Worm (Caenorhabditis elegans) whole organism, young adult: ENCODE results near the gene rpl-25.1.

Source experiments
- B0336.3 ChIP-seq: fragments of 200-800 bp; sonication (Bioruptor generic); IDR thresholded peaks from 2 replicates; pipeline ENCODE4 v1.3.6; 2022; ENCODE audit warnings: missing genetic modification characterization, missing compliant biosample characterization
- C06A6.2 ChIP-seq: fragments of 200-800 bp; sonication (Bioruptor generic); conservative IDR thresholded peaks from 2 replicates; pipeline ENCODE4 v1.3.6; 2022; ENCODE audit warnings: missing genetic modification characterization, missing compliant biosample characterization
- D2030.7 ChIP-seq: fragments of 200-800 bp; sonication (Bioruptor generic); IDR thresholded peaks from 2 replicates; pipeline ENCODE4 v1.3.6; 2022; ENCODE audit warnings: missing genetic modification reagents, missing genetic modification characterization, missing compliant biosample characterization
- F23B12.7 ChIP-seq: sonication (generic microtip); optimal IDR thresholded peaks from 2 replicates; lab custom pipeline; 2017; ENCODE audit warnings: missing genetic modification characterization, mild to moderate bottlenecking, missing compliant biosample characterization, antibody characterized with exemption, moderate library complexity; ENCODE audit not compliant: insufficient read depth
- F49E8.2 ChIP-seq: sonication (generic microtip); optimal IDR thresholded peaks from 3 replicates; lab custom pipeline; 2017; ENCODE audit warnings: missing genetic modification characterization, mild to moderate bottlenecking, missing compliant biosample characterization, antibody characterized with exemption, moderate library complexity; ENCODE audit not compliant: insufficient read depth
- F57A8.1 ChIP-seq: fragments of 200-800 bp; sonication (Bioruptor generic); optimal IDR thresholded peaks from 2 replicates; lab custom pipeline; 2018; ENCODE audit warnings: mild to moderate bottlenecking, missing genetic modification characterization, moderate library complexity, missing compliant biosample characterization
- K11D2.4 ChIP-seq: fragments of 200-800 bp; sonication (Bioruptor generic); IDR thresholded peaks from 2 replicates; pipeline ENCODE4 v1.3.6; 2022; ENCODE audit warnings: missing genetic modification reagents, missing genetic modification characterization, missing compliant biosample characterization
- Y53G8AR.9 ChIP-seq: fragments of 200-800 bp; sonication (Bioruptor generic); conservative IDR thresholded peaks from 2 replicates; pipeline ENCODE4 v1.3.6; 2022; ENCODE audit warnings: missing genetic modification reagents, missing genetic modification characterization, missing compliant biosample characterization
- Y79H2A.3 ChIP-seq: fragments of 200-800 bp; sonication (Bioruptor generic); conservative IDR thresholded peaks from 2 replicates; pipeline ENCODE4 v1.3.6; 2022; ENCODE audit warnings: missing genetic modification reagents, missing genetic modification characterization, missing compliant biosample characterization
- Y95B8A.8 ChIP-seq: fragments of 200-800 bp; sonication (Bioruptor generic); IDR thresholded peaks from 2 replicates; pipeline ENCODE4 v1.3.6; 2022; ENCODE audit warnings: missing genetic modification reagents, missing genetic modification characterization, missing compliant biosample characterization
- ZK185.1 ChIP-seq: sonication (generic microtip); optimal IDR thresholded peaks from 2 replicates; lab custom pipeline; 2016; ENCODE audit warnings: mild to moderate bottlenecking, missing genetic modification characterization, missing compliant biosample characterization; ENCODE audit not compliant: poor library complexity, severe bottlenecking
- akir-1 ChIP-seq: fragments of 200-800 bp; sonication (Bioruptor generic); optimal IDR thresholded peaks from 2 replicates; lab custom pipeline; 2018; ENCODE audit warnings: mild to moderate bottlenecking, missing genetic modification characterization, moderate library complexity, missing compliant biosample characterization
- ama-1 ChIP-seq, 3 experiments: fragments of 150-350 bp in 1 of 3; sonication (generic microtip) in 2 of 3; optimal IDR thresholded peaks; 2 replicates each; lab custom pipeline; 2014 to 2018; ENCODE audit warnings: missing biosample characterization in 2 of 3, missing genetic modification characterization in 2 of 3, missing genetic modification reagents in 2 of 3
- cebp-2 ChIP-seq: fragments of 200-800 bp; sonication (Bioruptor generic); IDR thresholded peaks from 2 replicates; pipeline ENCODE4 v1.3.6; 2022; ENCODE audit warnings: missing genetic modification characterization, missing compliant biosample characterization
- ceh-40 ChIP-seq: fragments of 200-800 bp; sonication (Bioruptor generic); IDR thresholded peaks from 2 replicates; pipeline ENCODE4 v1.3.6; 2022; ENCODE audit warnings: missing genetic modification characterization, missing compliant biosample characterization
- ceh-79 ChIP-seq: sonication (generic microtip); optimal IDR thresholded peaks from 2 replicates; lab custom pipeline; 2017; ENCODE audit warnings: mild to moderate bottlenecking, missing genetic modification characterization, missing compliant biosample characterization
- dpl-1 ChIP-seq: fragments of 150-350 bp; optimal IDR thresholded peaks from 2 replicates; lab custom pipeline; 2014; ENCODE audit warnings: missing biosample characterization, missing genetic modification reagents, missing genetic modification characterization
- efl-1 ChIP-seq: fragments of 150-350 bp; optimal IDR thresholded peaks from 2 replicates; lab custom pipeline; 2014; ENCODE audit warnings: missing biosample characterization, missing genetic modification reagents, missing genetic modification characterization
- egl-18 ChIP-seq: fragments of 200-800 bp; sonication (Bioruptor generic); IDR thresholded peaks from 2 replicates; pipeline ENCODE4 v1.3.6; 2022; ENCODE audit warnings: missing genetic modification reagents, missing genetic modification characterization, missing compliant biosample characterization
- ekl-4 ChIP-seq: fragments of 200-800 bp; sonication (Bioruptor generic); IDR thresholded peaks from 2 replicates; pipeline ENCODE4 v1.3.6; 2022; ENCODE audit warnings: missing genetic modification reagents, missing genetic modification characterization, missing compliant biosample characterization
- hlh-12 ChIP-seq: sonication (generic microtip); optimal IDR thresholded peaks from 2 replicates; lab custom pipeline; 2016; ENCODE audit warnings: missing genetic modification characterization, missing compliant biosample characterization
- hmg-1.2 ChIP-seq: fragments of 200-800 bp; sonication (Bioruptor generic); IDR thresholded peaks from 2 replicates; pipeline ENCODE4 v1.3.6; 2022; ENCODE audit warnings: missing genetic modification reagents, missing genetic modification characterization, missing compliant biosample characterization
- hmg-20 ChIP-seq: fragments of 200-800 bp; sonication (Bioruptor generic); IDR thresholded peaks from 2 replicates; pipeline ENCODE4 v1.3.6; 2022; ENCODE audit warnings: missing genetic modification reagents, missing genetic modification characterization, missing compliant biosample characterization
- lag-1 ChIP-seq: fragments of 200-800 bp; sonication (Bioruptor generic); IDR thresholded peaks from 2 replicates; pipeline ENCODE4 v1.3.6; 2022; ENCODE audit warnings: missing genetic modification reagents, missing genetic modification characterization, missing compliant biosample characterization
- lin-35 ChIP-seq, 3 experiments: fragments of 150-350 bp in 2 of 3; sonication (generic microtip) in 1 of 3; optimal IDR thresholded peaks; 2 replicates each; lab custom pipeline; 2014 to 2018; ENCODE audit warnings: missing biosample characterization in 3 of 3, missing genetic modification characterization in 3 of 3, missing genetic modification reagents in 3 of 3
- lin-40 ChIP-seq: sonication (generic microtip); optimal IDR thresholded peaks from 2 replicates; lab custom pipeline; 2016; ENCODE audit warnings: missing genetic modification characterization, mild to moderate bottlenecking, missing compliant biosample characterization, missing genotype, missing genetic modification reagents
- lir-1 ChIP-seq: fragments of 200-800 bp; sonication (Bioruptor generic); conservative IDR thresholded peaks from 2 replicates; pipeline ENCODE4 v1.3.6; 2022; ENCODE audit warnings: missing genetic modification reagents, missing genetic modification characterization, missing compliant biosample characterization
- lsl-1 ChIP-seq: fragments of 200-800 bp; sonication (Bioruptor generic); optimal IDR thresholded peaks from 2 replicates; lab custom pipeline; 2018; ENCODE audit warnings: mild to moderate bottlenecking, missing genetic modification characterization, moderate library complexity, missing compliant biosample characterization
- lsy-27 ChIP-seq: sonication (generic microtip); optimal IDR thresholded peaks from 2 replicates; lab custom pipeline; 2017; ENCODE audit warnings: missing genetic modification characterization, mild to moderate bottlenecking, missing compliant biosample characterization, antibody characterized with exemption, missing genotype, borderline replicate concordance; ENCODE audit not compliant: insufficient read depth
- madf-3 ChIP-seq: fragments of 200-800 bp; sonication (Bioruptor generic); IDR thresholded peaks from 2 replicates; pipeline ENCODE4 v1.3.6; 2022; ENCODE audit warnings: missing genetic modification reagents, missing genetic modification characterization, missing compliant biosample characterization
- madf-8 ChIP-seq: fragments of 200-800 bp; sonication (Bioruptor generic); conservative IDR thresholded peaks from 2 replicates; pipeline ENCODE4 v1.3.6; 2022; ENCODE audit warnings: missing genetic modification reagents, missing genetic modification characterization, missing compliant biosample characterization
- nfya-2 ChIP-seq: fragments of 200-800 bp; sonication (Bioruptor generic); IDR thresholded peaks from 2 replicates; pipeline ENCODE4 v1.3.6; 2022; ENCODE audit warnings: missing genetic modification reagents, missing genetic modification characterization, missing compliant biosample characterization
- nhr-120 ChIP-seq: fragments of 200-800 bp; sonication (Bioruptor generic); IDR thresholded peaks from 2 replicates; pipeline ENCODE4 v1.3.6; 2022; ENCODE audit warnings: missing genetic modification characterization, missing compliant biosample characterization
- pbrm-1 ChIP-seq: fragments of 200-800 bp; sonication (Bioruptor generic); IDR thresholded peaks from 2 replicates; pipeline ENCODE4 v1.3.6; 2022; ENCODE audit warnings: missing genetic modification reagents, missing genetic modification characterization, missing compliant biosample characterization
- pha-4 ChIP-seq: fragments of 150-350 bp; sonication (generic microtip); optimal IDR thresholded peaks from 2 replicates; lab custom pipeline; 2014; ENCODE audit warnings: missing biosample characterization, missing genetic modification reagents, missing genetic modification characterization
- repo-1 ChIP-seq: sonication (generic microtip); optimal IDR thresholded peaks from 2 replicates; lab custom pipeline; 2017; ENCODE audit warnings: mild to moderate bottlenecking, missing genetic modification characterization, missing compliant biosample characterization
- rpc-1 ChIP-seq, 2 experiments: fragments of 150-350 bp in 1 of 2; sonication (generic microtip) in 1 of 2; optimal IDR thresholded peaks; 2 replicates each; lab custom pipeline; 2014 to 2018; ENCODE audit warnings: missing biosample characterization in 1 of 2, missing genetic modification characterization in 1 of 2, missing genetic modification reagents in 1 of 2, missing genotype in 1 of 2
- snpc-1.1 ChIP-seq: sonication (generic microtip); optimal IDR thresholded peaks from 2 replicates; lab custom pipeline; 2017; ENCODE audit warnings: missing genetic modification characterization, mild to moderate bottlenecking, missing compliant biosample characterization, antibody characterized with exemption, moderate library complexity, missing genotype, missing genetic modification reagents; ENCODE audit not compliant: insufficient read depth
- snpc-3.4 ChIP-seq: sonication (generic microtip); optimal IDR thresholded peaks from 2 replicates; lab custom pipeline; 2017; ENCODE audit warnings: missing genetic modification characterization, mild to moderate bottlenecking, missing compliant biosample characterization, antibody characterized with exemption, moderate library complexity, missing genotype, missing genetic modification reagents
- tbx-9 ChIP-seq: sonication (generic microtip); optimal IDR thresholded peaks from 2 replicates; lab custom pipeline; 2016; ENCODE audit warnings: borderline replicate concordance, missing genetic modification characterization, inconsistent platforms, missing compliant biosample characterization
- tlf-1 ChIP-seq: fragments of 200-800 bp; sonication (Bioruptor generic); optimal IDR thresholded peaks from 2 replicates; lab custom pipeline; 2018; ENCODE audit warnings: mild to moderate bottlenecking, missing genetic modification characterization, missing compliant biosample characterization
- unc-62 ChIP-seq: fragments of 150-350 bp; optimal IDR thresholded peaks from 2 replicates; lab custom pipeline; 2014; ENCODE audit warnings: missing biosample characterization, missing genetic modification reagents, missing genetic modification characterization
- zfh-2 ChIP-seq: fragments of 200-800 bp; sonication (Bioruptor generic); conservative IDR thresholded peaks from 2 replicates; pipeline ENCODE4 v1.3.6; 2022; ENCODE audit warnings: missing genetic modification reagents, missing genetic modification characterization, missing compliant biosample characterization
- ztf-26 ChIP-seq: sonication (generic microtip); optimal IDR thresholded peaks from 2 replicates; lab custom pipeline; 2017; ENCODE audit warnings: missing genetic modification characterization, missing compliant biosample characterization
- ztf-28 ChIP-seq: fragments of 200-800 bp; sonication (Bioruptor generic); IDR thresholded peaks from 2 replicates; pipeline ENCODE4 v1.3.6; 2022; ENCODE audit warnings: missing genetic modification reagents, missing genetic modification characterization, missing compliant biosample characterization
- ztf-3 ChIP-seq: fragments of 200-800 bp; sonication (Bioruptor generic); optimal IDR thresholded peaks from 2 replicates; lab custom pipeline; 2018; ENCODE audit warnings: mild to moderate bottlenecking, missing genetic modification characterization, missing compliant biosample characterization

rpl-25.1 gene

DNA sequence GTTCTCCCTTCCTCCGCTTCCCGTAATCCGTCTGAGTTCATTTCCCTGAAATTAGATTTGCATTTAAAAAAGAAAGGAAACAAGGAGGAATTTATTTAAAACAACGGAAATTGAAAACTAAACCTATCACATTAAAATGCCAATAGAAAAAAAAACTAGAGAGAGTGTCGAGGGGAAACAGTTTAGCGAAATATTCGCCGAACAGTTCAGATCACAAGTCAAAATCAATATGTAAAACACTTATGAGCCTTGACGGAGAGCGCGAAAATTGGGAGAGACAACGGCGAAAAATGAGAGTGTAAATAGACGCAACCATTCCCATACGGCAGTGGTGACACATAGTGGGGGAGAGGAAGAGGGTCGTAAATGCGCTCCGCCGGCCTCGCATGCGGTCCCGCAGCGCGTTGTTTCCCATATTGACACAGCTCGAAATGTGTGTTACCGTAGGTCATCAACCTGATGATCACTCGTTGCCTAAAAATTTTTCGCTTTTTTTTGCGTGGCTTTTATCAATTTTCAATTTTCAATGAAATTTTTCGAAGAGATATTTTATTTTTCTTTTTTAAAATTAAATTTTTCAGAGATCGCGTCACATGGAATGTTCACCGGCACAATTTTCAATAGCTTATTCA, 3.2 kb upstream of the rpl-25.1 start, which contains the start of the genes dnj-14 and glit-1 (continued):
- TF ChIP-seq efl-1 (GFP tag; lab: Kevin White, UChicago) (peak; percentile 31), hmg-1.2 (GFP tag; lab: Robert Waterston, UW) (peak; percentile 71), nfya-2 (GFP tag; lab: Robert Waterston, UW) (no peak), snpc-1.1 (no peak), Y95B8A.8 (GFP tag; lab: Robert Waterston, UW) (0 out of 2 replicates have a peak, but pooled peaks have one; percentile 35), F49E8.2 (no peak), madf-3 (GFP tag; lab: Robert Waterston, UW) (no peak), tlf-1 (GFP tag; lab: Kevin White, UChicago) (peak; percentile 53), ztf-28 (GFP tag; lab: Robert Waterston, UW) (no peak), hlh-12 (tag; lab: Kevin White, UChicago) (no peak), repo-1 (tag; lab: Kevin White, UChicago) (peak; percentile 51), cebp-2 (GFP tag; lab: Robert Waterston, UW) (no peak), pbrm-1 (GFP tag; lab: Robert Waterston, UW) (peak; percentile 84; the same call in 1 of the 2 replicates), snpc-3.4 (tag; lab: Kevin White, UChicago) (no peak), lin-35 (GFP tag; optimal IDR thresholded peaks at IDR 0.05; lab: Kevin White, UChicago) (peak in 1 of 3 experiments; percentile 58), ztf-3 (no peak), ekl-4 (GFP tag; lab: Robert Waterston, UW) (0 out of 2 replicates have a peak, but pooled peaks have one; percentile 20), lsy-27 (no peak), zfh-2 (GFP tag; lab: Robert Waterston, UW) (peak; percentile 96), pha-4 (peak; percentile 89), ZK185.1 (tag; lab: Kevin White, UChicago) (peak; percentile 53), ztf-26 (tag; lab: Kevin White, UChicago) (peak; percentile 57), madf-8 (GFP tag; lab: Robert Waterston, UW) (no peak), lin-40 (peak; percentile 81), Y53G8AR.9 (GFP tag; lab: Robert Waterston, UW) (0 out of 2 replicates have a peak, but pooled peaks have one; percentile 35), tbx-9 (tag; lab: Kevin White, UChicago) (no peak), hmg-20 (GFP tag; lab: Robert Waterston, UW) (0 out of 2 replicates have a peak, but pooled peaks have one; percentile 45), C06A6.2 (GFP tag; lab: Robert Waterston, UW) (no peak), F57A8.1 (GFP tag; lab: Kevin White, UChicago) (no peak), dpl-1 (no peak), ama-1 (optimal IDR thresholded peaks at IDR 0.05; lab: Kevin White, UChicago) (no peak), ama-1 (GFP tag; optimal IDR thresholded peaks at IDR 0.05; lab: Kevin White, UChicago) (no peak), akir-1 (no peak), D2030.7 (GFP tag; lab: Robert Waterston, UW) (no peak), ceh-79 (no peak), Y79H2A.3 (GFP tag; lab: Robert Waterston, UW) (no peak), lir-1 (GFP tag; lab: Robert Waterston, UW) (peak; percentile 36; the same call in 1 of the 2 replicates), unc-62 (peak; percentile 51), lag-1 (GFP tag; lab: Robert Waterston, UW) (no peak), ceh-40 (GFP tag; lab: Robert Waterston, UW) (no peak), egl-18 (GFP tag; lab: Robert Waterston, UW) (no peak), lsl-1 (GFP tag; lab: Kevin White, UChicago) (peak; percentile 28), K11D2.4 (GFP tag; lab: Robert Waterston, UW) (peak; percentile 62; the same call in 1 of the 2 replicates), nhr-120 (no peak), F23B12.7 (tag; lab: Kevin White, UChicago) (peak; percentile 78), B0336.3 (peak; percentile 77), rpc-1 (optimal IDR thresholded peaks at IDR 0.05; lab: Kevin White, UChicago) (no peak), rpc-1 (tag; optimal IDR thresholded peaks at IDR 0.05; lab: Kevin White, UChicago) (no peak)
